Fruit fly (Drosophila melanogaster): ENCODE results near the gene MSBP.

Gene MSBP

DNA sequence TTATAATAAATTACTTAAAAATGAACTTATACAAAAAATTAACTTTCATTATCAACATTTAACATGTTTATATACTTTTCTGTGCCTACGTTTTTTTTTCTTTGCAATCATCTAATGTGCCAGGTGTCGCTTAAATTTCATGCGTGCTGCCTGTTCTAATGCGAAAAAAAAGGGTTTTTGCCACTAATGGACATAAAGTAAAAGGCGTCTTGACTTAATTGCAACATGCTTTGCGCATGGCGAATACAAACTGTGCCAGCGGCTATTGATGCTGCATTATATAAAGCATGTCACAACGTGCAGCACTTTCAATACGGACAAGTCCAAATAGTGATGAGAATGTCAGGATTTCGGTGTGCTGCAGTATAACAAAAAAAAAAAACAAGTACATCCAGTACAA, 31.7 kb upstream of the MSBP start, which contains the start of gene CG8916:
Gene CG8916 (plus strand): TSS at position 301 of the 400 bp plus-strand sequence.
- TF ChIP-seq Vsx2 (GFP tag; optimal IDR thresholded peaks at IDR 0.05; ENCODE audit: partially characterized antibody) (no peak), ey (GFP tag; optimal IDR thresholded peaks at IDR 0.05) (no peak), tai (GFP tag; optimal IDR thresholded peaks at IDR 0.05) (no peak)

DNA sequence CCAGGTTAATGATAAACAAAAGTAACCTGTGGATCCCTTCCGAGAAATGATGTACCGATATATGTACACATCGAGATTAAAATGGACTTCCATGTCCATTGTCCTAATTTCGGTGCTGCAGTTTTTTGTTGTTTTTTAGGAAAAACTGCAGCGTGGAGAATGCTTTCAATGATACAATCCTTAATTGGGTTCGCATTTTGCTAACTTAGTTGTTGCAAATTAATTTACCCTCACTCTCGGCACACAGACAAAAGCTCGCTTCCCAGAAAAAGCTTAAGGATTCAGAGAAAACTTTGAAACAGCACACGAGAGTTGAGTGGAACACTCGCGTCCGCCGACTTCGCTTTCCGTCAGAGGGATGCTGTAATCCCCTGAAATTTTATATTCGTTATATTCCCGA, 20.7 kb upstream of the MSBP start, which contains the start of gene Lrp4:
Gene Lrp4 (plus strand): TSS at position 301 of the 400 bp plus-strand sequence.
- TF ChIP-seq sv (GFP tag; optimal IDR thresholded peaks at IDR 0.05): no peak
- TF ChIP-seq fru (GFP tag; optimal IDR thresholded peaks at IDR 0.05): no peak

DNA sequence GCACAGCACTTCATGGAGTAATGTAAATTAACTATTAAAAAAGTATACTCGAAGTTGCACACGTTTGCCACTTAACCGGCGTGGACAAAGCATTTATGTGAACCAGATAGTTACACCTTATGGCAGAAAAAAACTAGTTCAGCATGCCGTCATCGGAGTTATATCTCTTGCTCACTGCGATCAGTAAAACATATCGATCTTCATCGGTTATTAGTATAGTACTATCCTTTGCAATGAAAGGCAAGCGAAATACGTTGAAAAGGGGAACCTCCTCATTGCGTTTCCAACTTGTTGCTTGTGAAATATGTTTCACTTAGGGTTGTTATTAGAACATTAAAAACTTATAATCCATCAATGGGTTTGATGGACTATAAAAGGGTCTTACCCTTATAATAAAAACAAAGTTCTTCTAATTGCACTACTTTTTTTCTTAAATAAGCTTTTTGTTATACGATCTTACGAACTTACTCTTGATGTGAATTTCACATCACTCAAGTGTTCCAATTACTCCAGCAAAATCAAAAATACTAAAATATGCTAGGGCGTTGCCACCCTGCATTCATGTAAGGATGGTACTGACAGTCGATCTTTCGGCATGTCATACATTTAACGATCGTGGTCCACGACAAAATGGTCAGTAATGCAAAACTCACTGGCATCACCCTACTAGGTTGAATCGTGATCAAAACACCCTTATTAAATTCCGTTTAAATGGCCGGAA, 19.8 kb upstream of the MSBP start, which contains the start of gene CycD:
Gene CycD (minus strand): TSS at position 113 of the 721 bp plus-strand sequence.
- TF ChIP-seq CrebA (GFP tag; optimal IDR thresholded peaks at IDR 0.05; ENCODE audit: borderline replicate concordance) (no peak), Jra (GFP tag; optimal IDR thresholded peaks at IDR 0.05) (no peak), rgr (GFP tag; optimal IDR thresholded peaks at IDR 0.05) (no peak), woc (GFP tag; optimal IDR thresholded peaks at IDR 0.05) (peak; percentile 41), dsf (GFP tag; optimal IDR thresholded peaks at IDR 0.05; ENCODE audit: borderline replicate concordance) (no peak), Hnf4 (GFP tag; optimal IDR thresholded peaks at IDR 0.05) (no peak), tai (GFP tag; optimal IDR thresholded peaks at IDR 0.05) (no peak), brk (GFP tag; optimal IDR thresholded peaks at IDR 0.05) (no peak), Rel (GFP tag; optimal IDR thresholded peaks at IDR 0.05) (no peak), Rel (tag; optimal IDR thresholded peaks at IDR 0.05) (no peak), Dfd (GFP tag; optimal IDR thresholded peaks at IDR 0.05) (no peak), dl (GFP tag; optimal IDR thresholded peaks at IDR 0.05; ENCODE audit: insufficient read depth in 1 of 2, partially characterized antibody in 2 of 2) (peak; percentile 49 to 75), dmrt93B (GFP tag; optimal IDR thresholded peaks at IDR 0.05) (no peak), Sp1 (GFP tag; optimal IDR thresholded peaks at IDR 0.05) (no peak), HLH106 (tag; optimal IDR thresholded peaks at IDR 0.05) (no peak), CG9705 (GFP tag; optimal IDR thresholded peaks at IDR 0.05) (no peak), usp (GFP tag; optimal IDR thresholded peaks at IDR 0.05) (no peak), sage (GFP tag; optimal IDR thresholded peaks at IDR 0.05) (no peak), pan (optimal IDR thresholded peaks at IDR 0.05) (no peak), sv (GFP tag; optimal IDR thresholded peaks at IDR 0.05) (no peak), Dif (GFP tag; optimal IDR thresholded peaks at IDR 0.05; ENCODE audit: partially characterized antibody) (peak; percentile 97), Hr78 (GFP tag; optimal IDR thresholded peaks at IDR 0.05) (no peak), br (GFP tag; optimal IDR thresholded peaks at IDR 0.05) (no peak), h (GFP tag; optimal IDR thresholded peaks at IDR 0.05) (no peak), N (GFP tag; optimal IDR thresholded peaks at IDR 0.05) (peak; percentile 97), Vsx2 (GFP tag; optimal IDR thresholded peaks at IDR 0.05; ENCODE audit: partially characterized antibody) (peak; percentile 98)

DNA sequence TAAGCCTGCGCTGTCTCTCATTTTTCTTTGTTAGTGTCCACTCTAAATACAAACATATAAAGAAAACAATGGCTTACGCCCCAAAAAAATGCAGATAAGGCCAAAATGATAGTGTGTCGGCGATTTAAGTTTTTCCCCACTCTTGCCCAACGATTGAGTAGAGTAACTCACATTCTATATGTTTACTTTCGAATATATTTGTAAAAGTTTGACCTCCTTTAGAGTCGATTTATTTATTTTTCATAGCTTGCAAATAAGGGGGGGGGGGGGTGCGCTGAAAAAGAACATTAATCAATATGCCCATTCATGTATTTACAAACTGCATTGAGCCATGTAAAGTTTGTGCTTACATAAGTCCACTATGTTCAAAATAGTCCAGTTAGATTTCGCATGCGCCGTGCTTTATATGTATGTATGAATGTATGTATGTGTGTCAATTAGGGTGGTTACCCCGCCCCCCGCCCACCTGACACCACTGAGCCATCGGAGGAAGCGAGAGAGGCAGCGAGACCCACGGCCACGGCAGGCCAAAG, 3.9 kb upstream of the MSBP start:
- TF ChIP-seq psq (GFP tag; optimal IDR thresholded peaks at IDR 0.05) (no peak), Rel (GFP tag; optimal IDR thresholded peaks at IDR 0.05) (no peak), Rel (tag; optimal IDR thresholded peaks at IDR 0.05) (no peak), dmrt93B (GFP tag; optimal IDR thresholded peaks at IDR 0.05) (no peak), CG9705 (GFP tag; optimal IDR thresholded peaks at IDR 0.05) (no peak), ey (GFP tag; optimal IDR thresholded peaks at IDR 0.05) (no peak)

DNA sequence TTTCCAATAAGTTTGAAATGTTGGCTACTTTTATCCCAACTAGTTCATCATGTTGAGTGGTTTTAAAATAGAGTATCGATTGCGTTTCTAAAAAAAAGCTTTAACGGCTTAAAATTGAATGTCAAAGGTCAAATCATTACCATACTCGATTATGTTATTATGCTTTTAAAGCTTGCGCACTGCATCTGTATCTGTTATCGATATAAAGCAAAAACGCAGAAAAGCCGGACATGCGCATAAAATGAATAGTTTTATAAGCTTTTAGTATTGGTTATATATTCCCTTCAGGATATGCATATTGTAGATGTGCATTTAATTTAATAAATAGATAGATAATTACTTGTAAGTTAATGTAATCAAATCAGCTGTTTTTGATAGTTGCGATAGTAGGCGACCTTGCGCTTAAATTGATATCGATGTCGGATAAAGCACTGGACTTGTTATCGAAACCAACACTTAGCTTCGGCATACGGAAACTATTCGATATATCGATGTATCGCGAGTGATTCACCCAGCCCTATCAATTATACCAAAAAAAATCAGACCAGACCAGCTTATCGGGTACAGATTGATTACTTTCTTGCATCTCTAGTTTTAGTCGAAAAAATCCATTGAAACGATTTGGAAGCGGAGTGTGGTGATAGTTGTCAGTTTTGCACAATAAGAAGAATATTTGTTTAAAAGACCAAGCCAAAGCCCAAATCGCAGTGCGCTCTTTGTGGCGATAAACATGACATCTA, 1.9 kb upstream of the MSBP start, which contains the start of gene shi:
Gene shi (plus strand): TSS at position 511 of the 740 bp plus-strand sequence.
- TF ChIP-seq fru (GFP tag; optimal IDR thresholded peaks at IDR 0.05) (peak; percentile 48), Jra (GFP tag; optimal IDR thresholded peaks at IDR 0.05) (peak; percentile 68), brk (GFP tag; optimal IDR thresholded peaks at IDR 0.05) (peak; percentile 27), CrebA (GFP tag; optimal IDR thresholded peaks at IDR 0.05; ENCODE audit: borderline replicate concordance) (no peak), woc (GFP tag; optimal IDR thresholded peaks at IDR 0.05) (peak; percentile 23), br (GFP tag; optimal IDR thresholded peaks at IDR 0.05) (no peak), Hnf4 (GFP tag; optimal IDR thresholded peaks at IDR 0.05) (peak; percentile 4)
